Fruit fly (Drosophila melanogaster) Kc167 (cell line): ENCODE data around the gene CG10222.

Experiments
- Myc ChIP-seq: fragments of >200 bp; optimal IDR thresholded peaks from 2 replicates; lab custom pipeline; 2017; ENCODE audit warnings: missing external identifiers
- Sin3A ChIP-seq: fragments of >200 bp; optimal IDR thresholded peaks from 2 replicates; lab custom pipeline; 2018; ENCODE audit warnings: missing external identifiers
- h ChIP-seq: fragments of >200 bp; optimal IDR thresholded peaks from 3 replicates; lab custom pipeline; 2018; ENCODE audit warnings: missing external identifiers
- insv ChIP-seq: fragments of >200 bp; optimal IDR thresholded peaks from 3 replicates; lab custom pipeline; 2018; ENCODE audit warnings: missing external identifiers
- psq ChIP-seq: fragments of >200 bp; optimal IDR thresholded peaks from 2 replicates; lab custom pipeline; 2017; ENCODE audit warnings: missing external identifiers
- ttk ChIP-seq: sonication (Bioruptor generic); optimal IDR thresholded peaks from 2 replicates; lab custom pipeline; 2017; ENCODE audit warnings: missing external identifiers

Gene CG10222

dm6 chr3L:13403141-13403867 is 8.9 kb downstream of the CG10222 start:
- TF ChIP-seq Sin3A (lab: Kevin White, UChicago) (no peak), ttk (lab: Kevin White, UChicago) (no peak), psq (no peak), insv (no peak), h (no peak), Myc (lab: Kevin White, UChicago) (no peak)

dm6 chr3L:13400872-13401418 is 11.3 kb downstream of the CG10222 start, which contains the start of gene sens:
Gene sens (minus strand): TSS chr3L:13401125.
- TF ChIP-seq h (no peak), Myc (lab: Kevin White, UChicago) (no peak), insv (no peak), ttk (lab: Kevin White, UChicago) (no peak), psq (no peak), Sin3A (lab: Kevin White, UChicago) (no peak)

- TF ChIP-seq insv = no peak
Measured at dm6 chr3L:13397656-13398055, 14.6 kb downstream of the CG10222 start.

dm6 chr3L:13393538-13393937 is 18.7 kb downstream of the CG10222 start:
- TF ChIP-seq Myc (lab: Kevin White, UChicago) = no peak
- no peak for TF ChIP-seq h
- TF ChIP-seq ttk (lab: Kevin White, UChicago) = no peak
- no peak for TF ChIP-seq psq
- TF ChIP-seq Sin3A (lab: Kevin White, UChicago) = no peak
- TF ChIP-seq insv = no peak

dm6 chr3L:13389834-13390233 is 22.4 kb downstream of the CG10222 start, which contains the start of gene Poc1:
Gene Poc1 (minus strand): TSS chr3L:13390006.
- TF ChIP-seq insv (no peak), h (no peak), Sin3A (lab: Kevin White, UChicago) (no peak), ttk (lab: Kevin White, UChicago) (no peak), Myc (lab: Kevin White, UChicago) (no peak), psq (no peak)

dm6 chr3L:13387608-13388007 is 24.6 kb downstream of the CG10222 start, which contains the start of gene CG10171:
Gene CG10171 (minus strand): TSS chr3L:13387907.
- TF ChIP-seq Sin3A (lab: Kevin White, UChicago) (no peak), ttk (lab: Kevin White, UChicago) (no peak)

dm6 chr3L:13384489-13384888 is 27.8 kb downstream of the CG10222 start, which contains the start of gene CG14110:
Gene CG14110 (plus strand): TSS chr3L:13384789.
- TF ChIP-seq h (no peak), Sin3A (lab: Kevin White, UChicago) (no peak), insv (no peak), ttk (lab: Kevin White, UChicago) (no peak), Myc (lab: Kevin White, UChicago) (no peak), psq (no peak)

- TF ChIP-seq Myc (lab: Kevin White, UChicago) (no peak), psq (no peak), Sin3A (lab: Kevin White, UChicago) (no peak), ttk (lab: Kevin White, UChicago) (no peak), h (no peak), insv (no peak)
Measured at dm6 chr3L:13382061-13382815, 30.0 kb downstream of the CG10222 start, which contains the start of gene ImpL1. Gene ImpL1 (plus strand): TSS chr3L:13382765.

- TF ChIP-seq Sin3A (lab: Kevin White, UChicago) = no peak
- no peak for TF ChIP-seq h
- TF ChIP-seq Myc (lab: Kevin White, UChicago) = no peak
- TF ChIP-seq psq = no peak
- no peak for TF ChIP-seq insv
- TF ChIP-seq ttk (lab: Kevin White, UChicago) = no peak
Measured at dm6 chr3L:13381160-13381559, 31.1 kb downstream of the CG10222 start, which contains the start of gene CG14107. Gene CG14107 (minus strand): TSS chr3L:13381346.

- TF ChIP-seq insv (no peak), Sin3A (lab: Kevin White, UChicago) (no peak), h (no peak), psq (no peak), ttk (lab: Kevin White, UChicago) (no peak), Myc (lab: Kevin White, UChicago) (no peak)
Measured at dm6 chr3L:13378202-13378601, 34.1 kb downstream of the CG10222 start, which contains the start of gene SNCF. Gene SNCF (plus strand): TSS chr3L:13378583.

dm6 chr3L:13377657-13378056 is 34.6 kb downstream of the CG10222 start, which contains the start of gene CG14111:
Gene CG14111 (plus strand): TSS chr3L:13377957.
- TF ChIP-seq Myc (lab: Kevin White, UChicago) (no peak), Sin3A (lab: Kevin White, UChicago) (no peak), ttk (lab: Kevin White, UChicago) (no peak), insv (no peak), h (no peak), psq (no peak)
